Worm (Caenorhabditis elegans): Measurements from ENCODE around the gene frpr-15.

The frpr-15 gene

DNA sequence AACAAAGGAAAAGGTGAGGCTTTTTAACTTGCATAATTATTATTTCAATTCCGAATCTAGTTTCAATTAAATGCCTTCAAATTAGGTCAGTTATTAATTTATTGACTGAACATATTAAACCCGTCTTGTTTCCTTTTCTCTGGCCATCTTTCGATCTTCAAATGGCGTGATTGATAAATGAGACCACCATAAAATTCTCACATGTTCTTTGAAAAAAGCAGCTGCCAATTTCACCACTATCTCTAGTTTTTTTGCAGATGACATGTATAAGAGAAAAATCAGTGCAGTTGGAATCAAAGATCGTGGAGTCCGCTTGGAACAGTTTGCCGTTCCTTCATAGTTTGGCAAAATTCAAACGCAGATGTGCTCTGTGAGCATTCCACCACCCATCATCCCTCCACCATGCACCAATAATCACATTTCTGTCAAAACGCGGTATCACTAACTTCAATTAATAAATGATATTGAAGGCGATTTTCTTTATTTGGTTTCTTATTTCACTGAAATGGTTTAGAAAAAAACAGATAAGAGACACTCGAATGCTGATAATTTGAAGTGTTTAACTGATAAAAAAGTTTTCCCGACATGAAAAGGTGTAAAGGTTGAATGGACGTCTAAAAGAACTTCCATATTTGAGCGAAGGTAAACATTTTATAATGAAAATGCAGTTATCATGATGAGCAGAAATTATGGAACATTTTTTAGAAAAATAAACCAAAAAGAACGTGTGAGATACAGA lies 42.0 kb upstream of the frpr-15 start:
- TF ChIP-seq pes-1 (GFP tag; IDR thresholded peaks at IDR 0.05) = no peak
- no peak for TF ChIP-seq B0310.2 (tag; optimal IDR thresholded peaks at IDR 0.05)
- TF ChIP-seq tra-4 (tag; optimal IDR thresholded peaks at IDR 0.05) = no peak
- TF ChIP-seq hmg-4 (GFP tag; optimal IDR thresholded peaks at IDR 0.05) = no peak
- TF ChIP-seq F13C5.2 (tag; optimal IDR thresholded peaks at IDR 0.05) = no peak
- no peak for TF ChIP-seq tbx-37 (GFP tag; conservative IDR thresholded peaks at IDR 0.05)
- TF ChIP-seq hnd-1 (tag; optimal IDR thresholded peaks at IDR 0.05) = no peak
- no peak for TF ChIP-seq aly-1 (tag; optimal IDR thresholded peaks at IDR 0.05)
- no peak for TF ChIP-seq tbx-11 (GFP tag; IDR thresholded peaks at IDR 0.05)
- TF ChIP-seq ceh-13 (GFP tag; optimal IDR thresholded peaks at IDR 0.05) = no peak
- TF ChIP-seq flt-1 (GFP tag; IDR thresholded peaks at IDR 0.05) = no peak
- TF ChIP-seq ama-1 (optimal IDR thresholded peaks at IDR 0.05) = no peak
- no peak for TF ChIP-seq scrt-1 (GFP tag; IDR thresholded peaks at IDR 0.05)
- no peak for TF ChIP-seq sea-1 (GFP tag; conservative IDR thresholded peaks at IDR 0.05)
- no peak for TF ChIP-seq hmbx-1 (tag; optimal IDR thresholded peaks at IDR 0.05)
- TF ChIP-seq ets-7 (tag; optimal IDR thresholded peaks at IDR 0.05) = no peak
- TF ChIP-seq ceh-36 (tag; optimal IDR thresholded peaks at IDR 0.05) = no peak

DNA sequence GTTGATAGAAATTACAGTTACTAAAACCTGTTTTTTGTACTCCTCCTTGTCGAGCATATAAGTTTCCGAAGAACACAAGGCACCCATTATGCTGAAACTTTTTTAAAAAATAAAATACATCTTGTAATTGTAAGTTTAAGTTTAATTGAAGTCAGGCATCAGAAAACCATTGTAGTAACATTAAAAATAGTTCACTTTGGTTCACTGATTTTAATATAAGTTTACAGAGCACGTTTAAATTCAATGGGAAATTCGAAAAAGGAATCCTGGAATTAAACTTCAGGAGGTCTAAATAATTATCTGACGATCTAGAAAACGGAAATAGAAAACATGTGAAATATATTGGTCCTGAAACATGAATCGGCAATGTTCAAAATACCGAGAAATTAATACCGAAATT lies 39.5 kb upstream of the frpr-15 start, which contains the start of gene gpa-8:
gpa-8 (minus strand) TSS at position 101 of the 400 bp plus-strand sequence.
- no peak for TF ChIP-seq sea-1 (GFP tag; conservative IDR thresholded peaks at IDR 0.05)
- no peak for TF ChIP-seq ceh-36 (tag; optimal IDR thresholded peaks at IDR 0.05)
- no peak for TF ChIP-seq flt-1 (GFP tag; IDR thresholded peaks at IDR 0.05)
- no peak for TF ChIP-seq tbx-37 (GFP tag; conservative IDR thresholded peaks at IDR 0.05)
- no peak for TF ChIP-seq ets-7 (tag; optimal IDR thresholded peaks at IDR 0.05)
- TF ChIP-seq hmg-4 (GFP tag; optimal IDR thresholded peaks at IDR 0.05) = no peak
- no peak for TF ChIP-seq ceh-13 (GFP tag; optimal IDR thresholded peaks at IDR 0.05)
- no peak for TF ChIP-seq tbx-11 (GFP tag; IDR thresholded peaks at IDR 0.05)
- no peak for TF ChIP-seq tra-4 (tag; optimal IDR thresholded peaks at IDR 0.05)
- no peak for TF ChIP-seq hmbx-1 (tag; optimal IDR thresholded peaks at IDR 0.05)
- no peak for TF ChIP-seq pes-1 (GFP tag; IDR thresholded peaks at IDR 0.05)
- no peak for TF ChIP-seq B0310.2 (tag; optimal IDR thresholded peaks at IDR 0.05)
- TF ChIP-seq scrt-1 (GFP tag; IDR thresholded peaks at IDR 0.05) = no peak

DNA sequence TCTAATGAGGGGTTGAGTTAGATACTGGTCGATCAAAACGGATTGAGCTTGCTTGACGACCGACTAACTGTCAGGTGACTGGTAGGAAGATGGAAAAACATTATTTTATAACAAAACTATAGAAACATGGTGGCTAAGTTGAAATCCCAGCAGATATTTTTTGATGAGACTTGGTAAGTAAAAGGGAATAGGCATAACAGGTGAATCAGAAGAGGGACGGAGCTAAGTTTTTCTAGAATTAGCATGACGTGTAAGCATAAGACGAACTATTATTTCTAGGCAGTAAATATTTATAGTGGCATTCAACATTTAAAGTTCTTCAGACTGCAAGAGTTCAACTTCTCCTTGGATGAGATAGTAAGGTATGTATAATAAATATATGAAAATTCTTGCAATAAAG lies 35.4 kb upstream of the frpr-15 start, which contains the start of gene F56H9.8:
F56H9.8 (plus strand) TSS at position 301 of the 400 bp plus-strand sequence.
- TF ChIP-seq scrt-1 (GFP tag; IDR thresholded peaks at IDR 0.05) = no peak
- TF ChIP-seq F13C5.2 (tag; optimal IDR thresholded peaks at IDR 0.05) = no peak
- no peak for TF ChIP-seq pes-1 (GFP tag; IDR thresholded peaks at IDR 0.05)
- TF ChIP-seq aly-1 (tag; optimal IDR thresholded peaks at IDR 0.05) = no peak
- no peak for TF ChIP-seq ama-1 (optimal IDR thresholded peaks at IDR 0.05)
- TF ChIP-seq hmg-4 (GFP tag; optimal IDR thresholded peaks at IDR 0.05) = no peak
- no peak for TF ChIP-seq hnd-1 (tag; optimal IDR thresholded peaks at IDR 0.05)

DNA sequence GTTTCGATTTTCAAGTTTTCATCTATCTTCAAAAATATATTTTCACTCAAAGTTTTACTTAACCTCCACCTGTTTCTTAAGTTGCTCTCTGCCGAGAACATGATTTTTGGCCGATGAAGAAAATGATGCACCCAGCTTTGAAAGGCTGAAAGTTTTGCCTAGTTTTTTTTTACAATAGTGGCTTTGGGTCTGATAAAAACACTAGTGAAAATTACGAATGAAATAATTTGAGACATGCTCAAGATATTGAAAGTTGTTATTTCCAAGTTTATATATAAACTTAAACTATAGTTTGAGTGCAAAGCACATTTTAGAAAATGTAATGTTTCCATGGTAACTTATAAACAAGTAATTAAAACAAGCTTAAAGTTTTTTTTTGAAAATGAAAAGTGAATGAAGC lies 30.7 kb upstream of the frpr-15 start, which contains the start of gene gpa-9:
gpa-9 (minus strand) TSS at position 101 of the 400 bp plus-strand sequence.
- no peak for TF ChIP-seq hnd-1 (tag; optimal IDR thresholded peaks at IDR 0.05)
- no peak for TF ChIP-seq tbx-11 (GFP tag; IDR thresholded peaks at IDR 0.05)
- TF ChIP-seq sea-1 (GFP tag; conservative IDR thresholded peaks at IDR 0.05) = no peak
- TF ChIP-seq ceh-36 (tag; optimal IDR thresholded peaks at IDR 0.05) = no peak
- TF ChIP-seq tbx-37 (GFP tag; conservative IDR thresholded peaks at IDR 0.05) = no peak
- TF ChIP-seq aly-1 (tag; optimal IDR thresholded peaks at IDR 0.05) = no peak
- no peak for TF ChIP-seq scrt-1 (GFP tag; IDR thresholded peaks at IDR 0.05)
- no peak for TF ChIP-seq hmbx-1 (tag; optimal IDR thresholded peaks at IDR 0.05)
- TF ChIP-seq F13C5.2 (tag; optimal IDR thresholded peaks at IDR 0.05) = no peak
- no peak for TF ChIP-seq ceh-13 (GFP tag; optimal IDR thresholded peaks at IDR 0.05)
- no peak for TF ChIP-seq tra-4 (tag; optimal IDR thresholded peaks at IDR 0.05)
- no peak for TF ChIP-seq flt-1 (GFP tag; IDR thresholded peaks at IDR 0.05)
- no peak for TF ChIP-seq pes-1 (GFP tag; IDR thresholded peaks at IDR 0.05)
- TF ChIP-seq B0310.2 (tag; optimal IDR thresholded peaks at IDR 0.05) = no peak
- TF ChIP-seq ets-7 (tag; optimal IDR thresholded peaks at IDR 0.05) = no peak
- TF ChIP-seq ama-1 (optimal IDR thresholded peaks at IDR 0.05) = no peak
- TF ChIP-seq hmg-4 (GFP tag; optimal IDR thresholded peaks at IDR 0.05) = no peak

DNA sequence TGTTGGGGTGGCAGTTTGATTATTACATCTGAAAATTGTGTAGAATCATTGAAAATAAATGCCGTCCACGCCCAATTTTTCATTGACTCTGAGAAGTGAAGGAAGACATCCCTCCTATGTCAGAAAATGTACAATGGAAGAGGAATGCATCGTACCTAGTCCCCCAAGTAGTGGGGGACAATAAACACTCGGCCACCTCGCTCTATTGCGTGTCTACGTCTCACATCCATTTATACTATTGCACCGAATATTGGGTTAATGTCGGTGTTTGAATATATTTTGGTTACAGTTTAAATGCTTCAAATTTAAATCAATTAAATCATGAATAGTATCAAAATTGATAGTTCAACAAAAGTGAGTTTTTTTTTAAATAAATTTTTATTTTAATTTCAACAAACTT lies 30.3 kb upstream of the frpr-15 start, which contains the start of gene lin-25:
lin-25 (plus strand) TSS at position 290 of the 400 bp plus-strand sequence.
- TF ChIP-seq F13C5.2 (tag; optimal IDR thresholded peaks at IDR 0.05) (no peak), ama-1 (optimal IDR thresholded peaks at IDR 0.05) (no peak), scrt-1 (GFP tag; IDR thresholded peaks at IDR 0.05) (no peak), sea-1 (GFP tag; conservative IDR thresholded peaks at IDR 0.05) (no peak), pes-1 (GFP tag; IDR thresholded peaks at IDR 0.05) (no peak), ets-7 (tag; optimal IDR thresholded peaks at IDR 0.05) (no peak), ceh-13 (GFP tag; optimal IDR thresholded peaks at IDR 0.05) (no peak), flt-1 (GFP tag; IDR thresholded peaks at IDR 0.05) (no peak), ceh-36 (tag; optimal IDR thresholded peaks at IDR 0.05) (no peak), tbx-37 (GFP tag; conservative IDR thresholded peaks at IDR 0.05) (no peak), aly-1 (tag; optimal IDR thresholded peaks at IDR 0.05) (no peak), tra-4 (tag; optimal IDR thresholded peaks at IDR 0.05) (no peak)

DNA sequence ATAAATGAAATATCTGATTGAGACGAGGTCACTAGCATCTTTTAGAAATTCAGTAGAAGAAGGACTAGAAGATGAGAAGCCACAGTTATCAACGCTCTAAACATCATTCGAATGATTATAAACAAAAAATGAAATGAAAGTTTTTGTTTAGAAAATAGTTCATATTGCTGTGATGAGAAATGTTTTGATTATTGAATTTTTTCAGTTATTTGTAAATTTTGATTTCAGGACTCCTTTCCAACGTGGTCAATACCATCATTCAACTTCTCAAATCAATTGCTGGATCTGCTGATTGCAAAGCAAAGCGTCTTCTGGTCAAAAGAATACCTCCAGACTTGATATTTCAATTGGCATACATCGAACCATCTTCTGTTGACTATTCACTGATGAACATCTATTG lies 21.8 kb upstream of the frpr-15 start, which contains the start of gene W05B10.6:
W05B10.6 (minus strand) TSS at position 101 of the 400 bp plus-strand sequence.
- TF ChIP-seq ama-1 (optimal IDR thresholded peaks at IDR 0.05) (no peak), hmg-4 (GFP tag; optimal IDR thresholded peaks at IDR 0.05) (no peak), B0310.2 (tag; optimal IDR thresholded peaks at IDR 0.05) (no peak), flt-1 (GFP tag; IDR thresholded peaks at IDR 0.05) (no peak), pes-1 (GFP tag; IDR thresholded peaks at IDR 0.05) (no peak), tbx-37 (GFP tag; conservative IDR thresholded peaks at IDR 0.05) (no peak), ceh-36 (tag; optimal IDR thresholded peaks at IDR 0.05) (no peak), ceh-13 (GFP tag; optimal IDR thresholded peaks at IDR 0.05) (no peak)

DNA sequence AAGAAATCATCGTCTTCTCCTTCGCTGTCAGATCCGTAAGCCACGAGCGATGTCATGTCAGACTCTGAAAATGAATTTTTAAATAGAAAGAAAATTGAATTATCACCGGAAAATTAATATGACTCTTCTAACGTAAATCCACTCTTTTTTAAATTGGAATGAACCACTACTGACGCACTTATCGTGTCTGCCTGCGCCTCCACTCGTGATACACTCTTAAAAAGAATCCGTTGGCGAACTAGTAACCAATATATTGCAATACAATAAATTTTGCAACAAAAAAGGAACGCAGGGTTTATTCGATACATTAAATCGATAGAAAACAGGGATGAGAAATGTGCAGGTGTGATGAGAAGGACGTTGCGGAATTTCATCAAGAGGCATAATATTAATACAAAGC lies 20.5 kb upstream of the frpr-15 start, which contains the start of gene ccch-3:
ccch-3 (minus strand) TSS at position 262 of the 400 bp plus-strand sequence.
- no peak for TF ChIP-seq hmbx-1 (tag; optimal IDR thresholded peaks at IDR 0.05)
- TF ChIP-seq ets-7 (tag; optimal IDR thresholded peaks at IDR 0.05) = no peak
- no peak for TF ChIP-seq hnd-1 (tag; optimal IDR thresholded peaks at IDR 0.05)
